Worm (Caenorhabditis elegans): ENCODE results near the gene F07G11.2.

DNA sequence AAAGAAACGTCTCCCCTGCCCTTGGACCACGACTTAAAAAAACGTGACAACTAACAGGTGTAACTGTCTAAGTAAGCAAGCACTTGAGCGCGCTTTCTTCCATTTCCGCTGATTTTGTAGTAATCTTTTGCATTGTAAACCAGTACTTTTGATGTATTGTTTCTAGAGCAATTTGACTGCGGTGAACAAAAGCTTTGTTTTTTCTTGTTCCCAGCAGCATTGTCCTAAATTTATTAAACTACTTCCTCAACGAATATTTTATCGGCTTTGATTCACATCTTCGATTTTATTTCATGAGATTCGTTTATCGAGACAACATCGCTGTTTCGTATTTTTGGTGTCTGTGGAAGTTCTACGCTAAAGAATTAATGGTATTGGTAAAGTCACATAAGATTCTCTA, 15.9 kb upstream of the F07G11.2 start, which contains the start of gene C13A2.1:
- TF ChIP-seq snpc-4 (tag; optimal IDR thresholded peaks at IDR 0.05), result no peak
- no peak for TF ChIP-seq mep-1 (tag; optimal IDR thresholded peaks at IDR 0.05)
- no peak for TF ChIP-seq pha-4 (tag; optimal IDR thresholded peaks at IDR 0.05)
- no peak for TF ChIP-seq mab-5 (tag; optimal IDR thresholded peaks at IDR 0.05)
- TF ChIP-seq nhr-28 (tag; optimal IDR thresholded peaks at IDR 0.05), result no peak
- TF ChIP-seq sptf-1 (tag; optimal IDR thresholded peaks at IDR 0.05), result no peak
- TF ChIP-seq elt-3 (tag; optimal IDR thresholded peaks at IDR 0.05), result no peak
- TF ChIP-seq ztf-11 (tag; optimal IDR thresholded peaks at IDR 0.05), result no peak
- no peak for TF ChIP-seq lsy-2 (tag; optimal IDR thresholded peaks at IDR 0.05)

Data from whole organism, mixed stage, embryonic.